Fruit fly (Drosophila melanogaster) whole organism, larva: ENCODE results near the gene st.

Experiments
- noc ChIP-seq: fragments of 200-800 bp; sonication (Bioruptor generic); optimal IDR thresholded peaks from 3 replicates; lab custom pipeline; 2019; ENCODE audit warnings: missing biosample characterization, mild to moderate bottlenecking, missing genetic modification characterization, moderate library complexity

st gene

DNA sequence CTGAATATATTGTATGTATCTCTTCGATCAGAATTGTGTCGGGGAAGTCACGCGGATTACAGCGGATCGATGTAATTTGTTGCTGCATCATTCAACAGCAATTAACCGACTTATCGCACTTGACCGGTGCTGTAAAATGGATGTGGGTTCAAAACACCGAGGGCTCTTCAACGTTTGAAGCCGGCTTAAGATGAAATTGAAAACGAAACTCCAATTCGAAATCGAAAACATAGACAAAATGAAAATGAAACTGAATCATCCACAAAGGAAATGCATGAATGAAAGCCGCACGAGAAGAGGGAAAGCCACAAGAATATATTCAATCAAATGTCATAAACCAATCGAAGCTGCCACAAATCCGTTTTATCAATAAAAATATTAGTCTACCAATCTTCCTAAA lies 48.7 kb downstream of the st start:
- TF ChIP-seq noc: no peak
